Fruit fly (Drosophila melanogaster) whole organism, embryonic: ENCODE measurements around the gene CG17803.

Experiments
- Ada2b ChIP-seq: fragments of 200-800 bp; sonication (Bioruptor generic); IDR thresholded peaks from 2 replicates; pipeline ENCODE4 v1.3.6; 2022; ENCODE audit warnings: missing biosample characterization, missing genetic modification characterization
- Antp ChIP-seq: fragments of 200-800 bp; sonication (Bioruptor generic); optimal IDR thresholded peaks from 3 replicates; lab custom pipeline; 2016; ENCODE audit warnings: missing biosample characterization, missing genetic modification characterization
- Asciz ChIP-seq: fragments of 200-800 bp; sonication (Bioruptor generic); optimal IDR thresholded peaks from 2 replicates; lab custom pipeline; 2017; ENCODE audit warnings: missing biosample characterization, mild to moderate bottlenecking, missing genetic modification characterization, missing genetic modification reagents
- Awh ChIP-seq: fragments of 200-800 bp; sonication (Bioruptor generic); IDR thresholded peaks from 2 replicates; pipeline ENCODE4, ENCODE4 v1.3.6; 2022; ENCODE audit warnings: missing biosample characterization, missing genetic modification characterization
- CG1024 ChIP-seq: fragments of 200-800 bp; sonication (Bioruptor generic); IDR thresholded peaks from 2 replicates; pipeline ENCODE4 v1.3.6; 2022; ENCODE audit warnings: missing biosample characterization, missing genetic modification characterization
- CG10979 ChIP-seq: fragments of 200-800 bp; sonication (Bioruptor generic); optimal IDR thresholded peaks from 2 replicates; lab custom pipeline; 2018; ENCODE audit warnings: missing biosample characterization, mild to moderate bottlenecking, missing genetic modification characterization, moderate library complexity
- CG1529 ChIP-seq: fragments of 200-800 bp; sonication (Bioruptor generic); optimal IDR thresholded peaks from 3 replicates; lab custom pipeline; 2018; ENCODE audit warnings: missing biosample characterization, missing genetic modification characterization
- CG15696 ChIP-seq: fragments of 200-800 bp; sonication (Bioruptor generic); optimal IDR thresholded peaks from 2 replicates; lab custom pipeline; 2019; ENCODE audit warnings: missing biosample characterization, mild to moderate bottlenecking, missing genetic modification characterization, moderate library complexity
- CG1602 ChIP-seq: fragments of 200-800 bp; sonication (Bioruptor generic); optimal IDR thresholded peaks from 3 replicates; lab custom pipeline; 2016; ENCODE audit warnings: missing biosample characterization, missing genetic modification characterization
- CG17328 ChIP-seq: fragments of 200-800 bp; sonication (Bioruptor generic); IDR thresholded peaks from 2 replicates; pipeline ENCODE4 v1.3.6; 2022; ENCODE audit warnings: missing biosample characterization, missing genetic modification characterization
- CG17361 ChIP-seq: fragments of 200-800 bp; sonication (Bioruptor generic); IDR thresholded peaks from 3 replicates; pipeline ENCODE4 v1.3.6; 2022; ENCODE audit warnings: missing biosample characterization, missing genetic modification characterization
- CG17385 ChIP-seq: fragments of 200-800 bp; sonication (Bioruptor generic); optimal IDR thresholded peaks from 3 replicates; lab custom pipeline; 2018; ENCODE audit warnings: missing biosample characterization, mild to moderate bottlenecking, missing genetic modification characterization
- CG17612 ChIP-seq: fragments of 200-800 bp; sonication (Bioruptor generic); IDR thresholded peaks from 2 replicates; pipeline ENCODE4 v1.3.6; 2022; ENCODE audit warnings: missing biosample characterization, missing genetic modification characterization
- CG18011 ChIP-seq: fragments of 200-800 bp; sonication (Bioruptor generic); optimal IDR thresholded peaks from 2 replicates; lab custom pipeline; 2017; ENCODE audit warnings: missing biosample characterization, missing genetic modification characterization, mild to moderate bottlenecking, moderate library complexity, missing genotype
- CG18262 ChIP-seq: fragments of 200-800 bp; optimal IDR thresholded peaks from 3 replicates; lab custom pipeline; 2019; ENCODE audit warnings: missing biosample characterization, mild to moderate bottlenecking, missing genetic modification characterization, moderate library complexity
- CG32767 ChIP-seq: fragments of 200-800 bp; sonication (Bioruptor generic); IDR thresholded peaks from 2 replicates; pipeline ENCODE4 v1.3.6; 2022; ENCODE audit warnings: missing biosample characterization, missing genetic modification characterization
- CG32772 ChIP-seq: fragments of 200-800 bp; sonication (Bioruptor generic); IDR thresholded peaks from 2 replicates; pipeline ENCODE4 v1.3.6; 2022; ENCODE audit warnings: missing biosample characterization, missing genetic modification characterization
- CG6272 ChIP-seq: fragments of 200-800 bp; sonication (Bioruptor generic); IDR thresholded peaks from 2 replicates; pipeline ENCODE4 v1.3.6; 2022; ENCODE audit warnings: missing biosample characterization, missing genetic modification characterization
- CG7556 ChIP-seq: fragments of 200-800 bp; sonication (Bioruptor generic); optimal IDR thresholded peaks from 2 replicates; lab custom pipeline; 2017; ENCODE audit warnings: missing biosample characterization, mild to moderate bottlenecking, missing genetic modification characterization
- CG9215 ChIP-seq: fragments of 200-800 bp; sonication (Bioruptor generic); IDR thresholded peaks from 2 replicates; pipeline ENCODE4 v1.3.6; 2022; ENCODE audit warnings: missing biosample characterization, missing genetic modification characterization
- CG9876 ChIP-seq: fragments of 200-800 bp; sonication (Bioruptor generic); optimal IDR thresholded peaks from 2 replicates; lab custom pipeline; 2016; ENCODE audit warnings: missing biosample characterization, missing genetic modification characterization
- D19A ChIP-seq: fragments of 200-800 bp; optimal IDR thresholded peaks from 3 replicates; lab custom pipeline; 2019; ENCODE audit warnings: missing biosample characterization, mild to moderate bottlenecking, missing genetic modification characterization, moderate library complexity
- Dek ChIP-seq: fragments of 200-800 bp; sonication (Bioruptor generic); optimal IDR thresholded peaks from 3 replicates; lab custom pipeline; 2019; ENCODE audit warnings: missing biosample characterization, mild to moderate bottlenecking, missing genetic modification characterization, moderate library complexity
- Dfd ChIP-seq, 2 experiments: fragments of >200 bp; optimal IDR thresholded peaks; 2 replicates each; lab custom pipeline; 2017; ENCODE audit warnings: missing biosample characterization in 2 of 2, missing genetic modification characterization in 2 of 2
- Dll ChIP-seq: fragments of 200-800 bp; sonication (Bioruptor generic); IDR thresholded peaks from 4 replicates; pipeline ENCODE4 v1.3.6; 2022; ENCODE audit warnings: missing biosample characterization, missing genetic modification characterization; ENCODE audit not compliant: partially characterized antibody
- Doc2 ChIP-seq: fragments of 200-800 bp; sonication (Bioruptor generic); IDR thresholded peaks from 2 replicates; pipeline ENCODE4 v1.3.6; 2022; ENCODE audit warnings: missing biosample characterization, missing genetic modification characterization
- Eip74EF ChIP-seq, 2 experiments: fragments of 200-800 bp in 1 of 2; fragments of >200 bp in 1 of 2; sonication (Bioruptor generic) in 1 of 2; optimal IDR thresholded peaks; 2 replicates each; lab custom pipeline; 2017 to 2019; ENCODE audit warnings: missing biosample characterization in 2 of 2, missing genetic modification characterization in 2 of 2, mild to moderate bottlenecking in 1 of 2, moderate library complexity in 1 of 2
- Gsc ChIP-seq: fragments of 200-800 bp; sonication (Bioruptor generic); IDR thresholded peaks from 2 replicates; pipeline ENCODE4 v1.3.6; 2022; ENCODE audit warnings: missing biosample characterization, missing genetic modification characterization
- Jarid2 ChIP-seq: fragments of 200-800 bp; sonication (Bioruptor generic); optimal IDR thresholded peaks from 3 replicates; lab custom pipeline; 2017; ENCODE audit warnings: mild to moderate bottlenecking, missing biosample characterization, missing genetic modification reagents, missing genetic modification characterization
- MESR4 ChIP-seq: fragments of 200-800 bp; sonication (Bioruptor generic); optimal IDR thresholded peaks from 2 replicates; lab custom pipeline; 2018; ENCODE audit warnings: missing biosample characterization, mild to moderate bottlenecking, missing genetic modification characterization, moderate library complexity
- Max ChIP-seq: fragments of 200-800 bp; sonication (Bioruptor generic); optimal IDR thresholded peaks from 2 replicates; lab custom pipeline; 2016; ENCODE audit warnings: missing biosample characterization, mild to moderate bottlenecking, missing genetic modification characterization
- Ravus ChIP-seq: fragments of 200-800 bp; sonication (Bioruptor generic); IDR thresholded peaks from 2 replicates; pipeline ENCODE4 v1.3.6; 2022; ENCODE audit warnings: missing biosample characterization, missing genetic modification characterization
- ase ChIP-seq: fragments of 200-800 bp; sonication (Bioruptor generic); IDR thresholded peaks from 3 replicates; pipeline ENCODE4 v1.3.6; 2022; ENCODE audit warnings: missing biosample characterization, missing genetic modification characterization
- az2 ChIP-seq: fragments of 200-800 bp; sonication (Bioruptor generic); optimal IDR thresholded peaks from 3 replicates; lab custom pipeline; 2016; ENCODE audit warnings: missing biosample characterization, missing genetic modification characterization
- dimm ChIP-seq: fragments of 200-800 bp; sonication (Bioruptor generic); IDR thresholded peaks from 2 replicates; pipeline ENCODE4 v1.3.6; 2022; ENCODE audit warnings: missing biosample characterization, missing genetic modification characterization
- dpn ChIP-seq, 2 experiments: fragments of 200-800 bp; sonication (Bioruptor generic); optimal IDR thresholded peaks; 3 replicates each; lab custom pipeline; 2016; ENCODE audit warnings: missing biosample characterization in 2 of 2, missing genetic modification characterization in 2 of 2
- fd102C ChIP-seq: fragments of 200-800 bp; sonication (Bioruptor generic); optimal IDR thresholded peaks from 2 replicates; lab custom pipeline; 2018; ENCODE audit warnings: missing biosample characterization, mild to moderate bottlenecking, missing genetic modification characterization, moderate library complexity
- fd3F ChIP-seq: fragments of 200-800 bp; sonication (Bioruptor generic); optimal IDR thresholded peaks from 2 replicates; lab custom pipeline; 2018; ENCODE audit warnings: missing biosample characterization, mild to moderate bottlenecking, missing genetic modification characterization, moderate library complexity
- fd64A ChIP-seq: fragments of 200-800 bp; sonication (Bioruptor generic); optimal IDR thresholded peaks from 3 replicates; lab custom pipeline; 2018; ENCODE audit warnings: missing biosample characterization, mild to moderate bottlenecking, missing genetic modification characterization
- gem ChIP-seq: fragments of 200-800 bp; sonication (Bioruptor generic); optimal IDR thresholded peaks from 2 replicates; lab custom pipeline; 2019; ENCODE audit warnings: missing biosample characterization, mild to moderate bottlenecking, missing genetic modification characterization, moderate library complexity
- grn ChIP-seq: fragments of 200-800 bp; sonication (Bioruptor generic); optimal IDR thresholded peaks from 3 replicates; lab custom pipeline; 2017; ENCODE audit warnings: missing biosample characterization, missing genetic modification characterization
- gsb-n ChIP-seq: fragments of 200-800 bp; sonication (Bioruptor generic); optimal IDR thresholded peaks from 3 replicates; lab custom pipeline; 2018; ENCODE audit warnings: missing biosample characterization, mild to moderate bottlenecking, missing genetic modification characterization
- gt ChIP-seq: fragments of 200-800 bp; sonication (Bioruptor generic); IDR thresholded peaks from 2 replicates; pipeline ENCODE4 v1.3.6; 2022; ENCODE audit warnings: missing biosample characterization, missing genetic modification characterization
- hth ChIP-seq: fragments of >200 bp; optimal IDR thresholded peaks from 2 replicates; lab custom pipeline; 2017; ENCODE audit warnings: inconsistent platforms
- jigr1 ChIP-seq: fragments of 200-800 bp; sonication (Bioruptor generic); IDR thresholded peaks from 3 replicates; pipeline ENCODE4 v1.3.6; 2022; ENCODE audit warnings: missing biosample characterization, missing genetic modification characterization
- luna ChIP-seq: fragments of 200-800 bp; sonication (Bioruptor generic); optimal IDR thresholded peaks from 2 replicates; lab custom pipeline; 2016; ENCODE audit warnings: missing biosample characterization, missing genetic modification characterization
- pum ChIP-seq: fragments of 200-800 bp; sonication (Bioruptor generic); optimal IDR thresholded peaks from 2 replicates; lab custom pipeline; 2016; ENCODE audit warnings: missing biosample characterization, missing genetic modification characterization
- row ChIP-seq: fragments of 200-800 bp; sonication (Bioruptor generic); IDR thresholded peaks from 3 replicates; pipeline ENCODE4 v1.3.6; 2022; ENCODE audit warnings: missing biosample characterization, missing genetic modification characterization
- sna ChIP-seq: fragments of 200-800 bp; sonication (Bioruptor generic); IDR thresholded peaks from 2 replicates; pipeline ENCODE4 v1.3.6; 2022; ENCODE audit warnings: missing biosample characterization, missing genetic modification characterization; ENCODE audit not compliant: partially characterized antibody
- z ChIP-seq: fragments of 200-800 bp; sonication (Bioruptor generic); IDR thresholded peaks from 3 replicates; pipeline ENCODE4 v1.3.6; 2022; ENCODE audit warnings: missing biosample characterization, missing genetic modification characterization

Gene CG17803

DNA sequence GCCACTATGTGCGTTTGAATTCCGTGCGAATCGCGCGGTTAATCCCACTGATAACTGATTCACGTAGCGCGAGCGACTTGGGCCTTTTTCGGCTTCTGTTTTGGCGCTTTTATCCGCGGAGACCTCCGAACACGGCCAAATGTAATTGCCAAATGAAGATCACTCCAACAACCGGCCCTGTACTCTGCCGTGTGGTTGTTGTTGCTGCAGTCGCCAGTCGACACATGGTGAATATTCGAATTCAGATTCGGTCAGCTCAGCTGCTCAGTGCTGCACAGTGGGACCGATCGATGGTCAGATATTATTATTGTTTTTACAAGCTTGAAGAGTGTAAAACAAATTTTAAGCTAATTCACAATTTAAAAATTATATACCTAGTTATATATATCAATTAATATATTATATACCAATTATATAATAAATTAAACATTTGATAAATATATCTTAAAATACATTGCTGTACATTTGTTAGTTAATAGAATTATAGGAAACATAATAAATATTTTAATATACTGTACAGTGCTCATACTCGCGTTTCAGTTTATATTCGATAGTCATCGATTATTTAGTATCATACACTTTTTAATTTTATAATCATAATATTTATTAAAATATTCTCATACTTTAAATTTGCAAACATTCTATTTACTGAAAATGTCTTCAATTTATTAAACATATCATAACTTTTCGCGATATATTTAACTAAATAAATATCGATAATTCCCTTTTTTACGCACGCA, 6.8 kb downstream of the CG17803 start, which contains the start of gene CG43102 (continued):
- TF ChIP-seq CG1024 (peak; percentile 48), CG1529 (GFP tag; lab: Kevin White, UChicago) (peak; percentile 46), Dfd (GFP tag; optimal IDR thresholded peaks at IDR 0.05; lab: Kevin White, UChicago) (no peak), CG17328 (GFP tag; lab: Robert Waterston, UW) (peak; percentile 78), fd3F (GFP tag; lab: Kevin White, UChicago) (peak; percentile 49), CG10979 (tag; lab: Kevin White, UChicago) (peak; percentile 44), Jarid2 (GFP tag; lab: Kevin White, UChicago) (peak; percentile 65), CG18262 (tag; lab: Kevin White, UChicago) (peak; percentile 72), az2 (GFP tag; lab: Kevin White, UChicago) (peak; percentile 72), CG9215 (peak; percentile 54; the same call in 1 of the 2 replicates), CG32772 (GFP tag; lab: Robert Waterston, UW) (peak; percentile 70), grn (GFP tag; lab: Kevin White, UChicago) (no peak), gt (GFP tag; lab: Robert Waterston, UW) (no peak), row (peak; percentile 73), CG17361 (GFP tag; lab: Robert Waterston, UW) (peak; percentile 83), CG15696 (tag; lab: Kevin White, UChicago) (peak; percentile 43), hth (lab: Kevin White, UChicago) (no peak), CG1602 (GFP tag; lab: Kevin White, UChicago) (peak; percentile 27), Gsc (GFP tag; lab: Robert Waterston, UW) (no peak), ase (peak; percentile 29; the same call in 1 of the 3 replicates), Max (no peak), gem (tag; lab: Kevin White, UChicago) (peak; percentile 81), fd64A (peak; percentile 3), dpn (GFP tag; optimal IDR thresholded peaks at IDR 0.05; lab: Kevin White, UChicago) (peak; percentile 39 to 67), Ravus (GFP tag; lab: Robert Waterston, UW) (no peak; the same call in 1 of the 2 replicates), Dek (tag; lab: Kevin White, UChicago) (peak; percentile 45), Antp (GFP tag; lab: Kevin White, UChicago) (peak; percentile 35), sna (GFP tag; lab: Robert Waterston, UW) (peak; percentile 86), fd102C (GFP tag; lab: Kevin White, UChicago) (no peak), CG7556 (peak; percentile 49), Eip74EF (GFP tag; optimal IDR thresholded peaks at IDR 0.05; lab: Kevin White, UChicago) (peak in 1 of 2 experiments; percentile 36), CG18011 (GFP tag; lab: Kevin White, UChicago) (peak; percentile 36), MESR4 (GFP tag; lab: Kevin White, UChicago) (peak; percentile 31), CG6272 (GFP tag; lab: Robert Waterston, UW) (peak; percentile 29), Doc2 (no peak), jigr1 (no peak; the same call in 2 of the 3 replicates), D19A (peak; percentile 56), luna (GFP tag; lab: Kevin White, UChicago) (no peak), Dll (GFP tag; lab: Robert Waterston, UW) (peak; percentile 90), CG32767 (GFP tag; lab: Robert Waterston, UW) (peak; percentile 59), Asciz (GFP tag; lab: Kevin White, UChicago) (peak; percentile 17), gsb-n (tag; lab: Kevin White, UChicago) (peak; percentile 60), CG17385 (GFP tag; lab: Kevin White, UChicago) (peak; percentile 67), Awh (GFP tag; lab: Robert Waterston, UW) (peak; percentile 73), CG17612 (GFP tag; lab: Robert Waterston, UW) (0 out of 2 replicates have a peak, but pooled peaks have one; percentile 38), z (GFP tag; lab: Robert Waterston, UW) (no peak), pum (GFP tag; lab: Kevin White, UChicago) (peak; percentile 37), dimm (no peak), CG9876 (GFP tag; lab: Kevin White, UChicago) (peak; percentile 10), Ada2b (peak; percentile 69)
